Worm (Caenorhabditis elegans): ENCODE measurements around the gene F53E4.1.

Gene F53E4.1

DNA sequence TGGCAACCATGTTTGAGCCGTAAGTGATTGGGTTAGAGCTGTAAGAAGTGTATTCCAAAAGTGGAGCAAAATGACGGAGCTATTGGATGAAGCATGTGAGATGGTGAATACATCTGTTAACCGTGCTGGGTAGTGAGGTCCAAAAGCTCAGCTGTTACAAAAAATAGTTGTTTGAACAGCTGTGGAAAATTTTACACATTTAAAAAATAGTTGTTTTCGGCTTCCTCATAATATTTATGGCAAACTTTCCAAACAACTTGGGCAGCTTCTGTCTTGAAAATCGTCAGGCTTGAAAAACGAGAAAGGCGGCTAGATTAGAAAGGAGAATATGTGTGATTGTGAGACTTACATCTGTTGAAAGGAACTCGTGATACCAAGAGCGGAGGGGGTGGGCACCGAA lies 63.1 kb downstream of the F53E4.1 start, which contains the start of gene fbxa-154:
TSS of gene fbxa-154 (minus strand) at position 101 of the 400 bp plus-strand sequence.
- TF ChIP-seq klf-2 (GFP tag; conservative IDR thresholded peaks at IDR 0.05) (no peak), cog-1 (tag; optimal IDR thresholded peaks at IDR 0.05) (no peak), tab-1 (GFP tag; IDR thresholded peaks at IDR 0.05) (no peak), ztf-29 (GFP tag; IDR thresholded peaks at IDR 0.05) (no peak), med-1 (GFP tag; optimal IDR thresholded peaks at IDR 0.05; ENCODE audit: insufficient read depth) (no peak), flt-1 (GFP tag; IDR thresholded peaks at IDR 0.05) (no peak), T22C8.4 (GFP tag; IDR thresholded peaks at IDR 0.05) (no peak), ref-1 (GFP tag; conservative IDR thresholded peaks at IDR 0.05) (no peak), ztf-23 (GFP tag; IDR thresholded peaks at IDR 0.05) (no peak)
